Worm (Caenorhabditis elegans) whole organism, L4/young adult: Measurements from ENCODE around the gene npp-15.

ENCODE experiments used
- W03F9.2 ChIP-seq: fragments of 150-350 bp; optimal IDR thresholded peaks from 2 replicates; lab custom pipeline; 2014; ENCODE audit warnings: missing biosample characterization, missing genetic modification characterization
- dao-5 ChIP-seq: sonication (generic microtip); optimal IDR thresholded peaks from 2 replicates; lab custom pipeline; 2016; ENCODE audit warnings: missing genotype, missing genetic modification characterization, moderate library complexity, missing compliant biosample characterization
- him-1 ChIP-seq: sonication (generic microtip); optimal IDR thresholded peaks from 2 replicates; lab custom pipeline; 2016; ENCODE audit warnings: missing genotype, missing genetic modification reagents, missing genetic modification characterization, missing compliant biosample characterization

- TF ChIP-seq him-1 (tag; lab: Kevin White, UChicago), result no peak
- no peak for TF ChIP-seq dao-5
- no peak for TF ChIP-seq W03F9.2 (tag; lab: Kevin White, UChicago)
These were observed 12.0 kb downstream of the npp-15 start, which contains the start of gene C29E4.12 for ce11 chrIII:7940819-7941218.
